Worm (Caenorhabditis elegans) whole organism, L4 larva: ENCODE data around the gene Y17G7B.21.

Experiments used
- F26F4.8 ChIP-seq: fragments of 200-800 bp; sonication (Bioruptor generic); conservative IDR thresholded peaks from 2 replicates; pipeline ENCODE4 v1.3.6; 2022; ENCODE audit warnings: missing genetic modification characterization, missing compliant biosample characterization
- F44E2.7 ChIP-seq: fragments of 200-800 bp; sonication (Bioruptor generic); IDR thresholded peaks from 2 replicates; pipeline ENCODE4 v2.1.2; 2022; ENCODE audit warnings: missing genetic modification characterization, missing compliant biosample characterization
- R02D3.7 ChIP-seq: fragments of 150-350 bp; sonication (generic microtip); optimal IDR thresholded peaks from 3 replicates; lab custom pipeline; 2014; ENCODE audit warnings: missing biosample characterization, missing genetic modification characterization
- T20F7.1 ChIP-seq: fragments of 200-800 bp; sonication (Bioruptor generic); optimal IDR thresholded peaks from 2 replicates; lab custom pipeline; 2018; ENCODE audit warnings: mild to moderate bottlenecking, missing genetic modification characterization, missing compliant biosample characterization
- Y48G9A.11 ChIP-seq: fragments of 200-800 bp; sonication (Bioruptor generic); IDR thresholded peaks from 2 replicates; pipeline ENCODE4 v1.3.6; 2022; ENCODE audit warnings: missing genetic modification reagents, missing genetic modification characterization, missing compliant biosample characterization
- aha-1 ChIP-seq: fragments of 150-350 bp; peaks from one replicate; lab custom pipeline; 2014; ENCODE audit warnings: missing biosample characterization, missing genetic modification characterization
- aly-2 ChIP-seq: sonication (generic microtip); optimal IDR thresholded peaks from 2 replicates; lab custom pipeline; 2018; ENCODE audit warnings: missing biosample characterization, missing genetic modification characterization
- ama-1 ChIP-seq: fragments of 150-350 bp; optimal IDR thresholded peaks from 2 replicates; lab custom pipeline; 2014; ENCODE audit warnings: inconsistent platforms, mixed read lengths
- arid-1 ChIP-seq: fragments of 200-800 bp; sonication (Bioruptor generic); conservative IDR thresholded peaks from 2 replicates; pipeline ENCODE4 v1.3.6; 2022; ENCODE audit warnings: missing genetic modification reagents, missing genetic modification characterization, missing compliant biosample characterization
- ceh-20 ChIP-seq: fragments of 200-800 bp; sonication (Bioruptor generic); IDR thresholded peaks from 2 replicates; pipeline ENCODE4 v1.3.6; 2022; ENCODE audit warnings: missing genetic modification reagents, missing genetic modification characterization, missing compliant biosample characterization
- ceh-32 ChIP-seq: sonication (generic microtip); optimal IDR thresholded peaks from 2 replicates; lab custom pipeline; 2016; ENCODE audit warnings: mild to moderate bottlenecking, missing genetic modification characterization, missing compliant biosample characterization; ENCODE audit not compliant: poor library complexity
- ceh-44 ChIP-seq: fragments of 200-800 bp; sonication (Bioruptor generic); IDR thresholded peaks from 2 replicates; pipeline ENCODE4 v1.3.6; 2022; ENCODE audit warnings: missing genetic modification reagents, missing genetic modification characterization, missing compliant biosample characterization
- ceh-82 ChIP-seq: sonication (generic microtip); optimal IDR thresholded peaks from 2 replicates; lab custom pipeline; 2017; ENCODE audit warnings: missing biosample characterization, missing genetic modification characterization
- ces-1 ChIP-seq: fragments of 150-350 bp; sonication (generic microtip); optimal IDR thresholded peaks from 4 replicates; lab custom pipeline; 2014; ENCODE audit warnings: missing biosample characterization, missing genetic modification reagents, missing genetic modification characterization
- daf-12 ChIP-seq: fragments of 150-350 bp; optimal IDR thresholded peaks from 2 replicates; lab custom pipeline; 2014; ENCODE audit warnings: missing biosample characterization, missing genetic modification reagents, missing genetic modification characterization
- dmd-6 ChIP-seq: fragments of 200-800 bp; sonication (Bioruptor generic); IDR thresholded peaks from 2 replicates; pipeline ENCODE4 v1.3.6; 2022; ENCODE audit warnings: missing genetic modification reagents, missing genetic modification characterization, missing compliant biosample characterization
- dmd-9 ChIP-seq: fragments of 200-800 bp; sonication (Bioruptor generic); IDR thresholded peaks from 2 replicates; pipeline ENCODE4 v1.3.6; 2022; ENCODE audit warnings: missing genetic modification reagents, missing genetic modification characterization, missing compliant biosample characterization
- fkh-10 ChIP-seq: fragments of 150-350 bp; optimal IDR thresholded peaks from 2 replicates; lab custom pipeline; 2014; ENCODE audit warnings: missing biosample characterization, missing genetic modification reagents, missing genetic modification characterization
- fos-1 ChIP-seq: fragments of 150-350 bp; optimal IDR thresholded peaks from 2 replicates; lab custom pipeline; 2014; ENCODE audit warnings: missing biosample characterization, missing genetic modification characterization
- gei-8 ChIP-seq: fragments of 200-800 bp; sonication (Bioruptor generic); optimal IDR thresholded peaks from 2 replicates; lab custom pipeline; 2018; ENCODE audit warnings: mild to moderate bottlenecking, missing genetic modification characterization, missing compliant biosample characterization
- hlh-30 ChIP-seq: sonication (generic microtip); optimal IDR thresholded peaks from 2 replicates; lab custom pipeline; 2017; ENCODE audit warnings: antibody characterized with exemption, mild to moderate bottlenecking, missing genetic modification characterization, missing compliant biosample characterization; ENCODE audit not compliant: insufficient read depth
- jun-1 ChIP-seq: fragments of 150-350 bp; optimal IDR thresholded peaks from 2 replicates; lab custom pipeline; 2014; ENCODE audit warnings: missing biosample characterization, missing genetic modification reagents, missing genetic modification characterization
- lin-38 ChIP-seq: fragments of 200-800 bp; sonication (Bioruptor generic); IDR thresholded peaks from 2 replicates; pipeline ENCODE4 v1.3.6; 2022; ENCODE audit warnings: missing genetic modification reagents, missing genetic modification characterization, missing compliant biosample characterization
- lin-39 ChIP-seq: fragments of 150-350 bp; optimal IDR thresholded peaks from 2 replicates; lab custom pipeline; 2014; ENCODE audit warnings: missing biosample characterization, missing genetic modification reagents, missing genetic modification characterization
- madf-5 ChIP-seq, 2 experiments: fragments of 200-800 bp; sonication (Bioruptor generic); IDR thresholded peaks; 2 replicates each; pipeline ENCODE4 v1.3.6; 2022; ENCODE audit warnings: missing compliant biosample characterization in 2 of 2, missing genetic modification characterization in 2 of 2
- mdl-1 ChIP-seq, 2 experiments: fragments of 150-350 bp in 1 of 2; sonication (generic microtip) in 1 of 2; optimal IDR thresholded peaks; 2 replicates each; lab custom pipeline; 2014 to 2017; ENCODE audit warnings: missing biosample characterization in 2 of 2, missing genetic modification characterization in 2 of 2
- mep-1 ChIP-seq: fragments of 150-350 bp; sonication (generic microtip); optimal IDR thresholded peaks from 3 replicates; lab custom pipeline; 2014; ENCODE audit warnings: missing biosample characterization, missing genetic modification characterization
- mxl-2 ChIP-seq: fragments of 200-800 bp; sonication (Bioruptor generic); conservative IDR thresholded peaks from 2 replicates; pipeline ENCODE4 v1.3.6; 2022; ENCODE audit warnings: missing genetic modification reagents, missing genetic modification characterization, missing compliant biosample characterization
- mxl-3 ChIP-seq: fragments of 200-800 bp; sonication (Bioruptor generic); optimal IDR thresholded peaks from 2 replicates; lab custom pipeline; 2018; ENCODE audit warnings: mild to moderate bottlenecking, missing genetic modification characterization, missing compliant biosample characterization
- nhr-10 ChIP-seq: fragments of 150-350 bp; optimal IDR thresholded peaks from 2 replicates; lab custom pipeline; 2014; ENCODE audit warnings: missing biosample characterization, missing genetic modification characterization
- nhr-11 ChIP-seq: fragments of 150-350 bp; optimal IDR thresholded peaks from 2 replicates; lab custom pipeline; 2014; ENCODE audit warnings: missing biosample characterization, missing genetic modification characterization
- nhr-111 ChIP-seq: fragments of 200-800 bp; sonication (Bioruptor generic); optimal IDR thresholded peaks from 2 replicates; lab custom pipeline; 2018; ENCODE audit warnings: mild to moderate bottlenecking, missing genetic modification characterization, missing compliant biosample characterization
- nhr-237 ChIP-seq: sonication (generic microtip); optimal IDR thresholded peaks from 2 replicates; lab custom pipeline; 2017; ENCODE audit warnings: missing biosample characterization, missing genetic modification characterization
- nhr-28 ChIP-seq: fragments of 150-350 bp; optimal IDR thresholded peaks from 2 replicates; lab custom pipeline; 2014; ENCODE audit warnings: missing biosample characterization, missing genetic modification characterization
- nhr-6 ChIP-seq: fragments of 150-350 bp; optimal IDR thresholded peaks from 2 replicates; lab custom pipeline; 2014; ENCODE audit warnings: missing biosample characterization, missing genetic modification characterization
- nhr-76 ChIP-seq: fragments of 150-350 bp; optimal IDR thresholded peaks from 2 replicates; lab custom pipeline; 2014; ENCODE audit warnings: missing biosample characterization, missing genetic modification characterization
- pha-4 ChIP-seq, 2 experiments: fragments of 150-350 bp in 1 of 2; fragments of 200-800 bp in 1 of 2; sonication (Bioruptor generic) in 1 of 2; IDR thresholded peaks in 1 of 2; optimal IDR thresholded peaks in 1 of 2; 2 replicates each; pipeline versions ENCODE4 v1.3.6 to Lab custom; 2014 to 2022; ENCODE audit warnings: missing genetic modification characterization in 2 of 2, missing genetic modification reagents in 2 of 2, missing biosample characterization in 1 of 2, missing compliant biosample characterization in 1 of 2
- php-3 ChIP-seq: fragments of 200-800 bp; sonication (Bioruptor generic); IDR thresholded peaks from 2 replicates; pipeline ENCODE4 v1.3.6; 2022; ENCODE audit warnings: missing genetic modification reagents, missing genetic modification characterization, missing compliant biosample characterization
- pqm-1 ChIP-seq: sonication (generic microtip); optimal IDR thresholded peaks from 2 replicates; lab custom pipeline; 2017; ENCODE audit warnings: missing biosample characterization, missing genetic modification characterization
- snpc-1.2 ChIP-seq: fragments of 200-800 bp; sonication (Bioruptor generic); IDR thresholded peaks from 2 replicates; pipeline ENCODE4 v1.3.6; 2022; ENCODE audit warnings: missing genetic modification reagents, missing genetic modification characterization, missing compliant biosample characterization
- spr-1 ChIP-seq: sonication (generic microtip); optimal IDR thresholded peaks from 2 replicates; lab custom pipeline; 2016; ENCODE audit warnings: mild to moderate bottlenecking, missing genetic modification characterization, missing compliant biosample characterization
- spr-3 ChIP-seq: fragments of 200-800 bp; sonication (Bioruptor generic); optimal IDR thresholded peaks from 2 replicates; lab custom pipeline; 2018; ENCODE audit warnings: mild to moderate bottlenecking, missing genetic modification characterization, missing compliant biosample characterization
- tra-1 ChIP-seq: fragments of 200-800 bp; sonication (Bioruptor generic); IDR thresholded peaks from 2 replicates; pipeline ENCODE4 v1.3.6; 2022; ENCODE audit warnings: missing genetic modification reagents, missing genetic modification characterization, missing compliant biosample characterization
- zag-1 ChIP-seq: fragments of 150-350 bp; optimal IDR thresholded peaks from 2 replicates; lab custom pipeline; 2014; ENCODE audit warnings: missing biosample characterization, missing genetic modification characterization
- zip-2 ChIP-seq: fragments of 150-350 bp; optimal IDR thresholded peaks from 2 replicates; lab custom pipeline; 2014; ENCODE audit warnings: missing biosample characterization, missing genetic modification characterization

Y17G7B.21 gene

ce11 chrII:11964847-11965246 is 12.6 kb downstream of the Y17G7B.21 start (continued):
- TF ChIP-seq nhr-28 (tag; lab: Kevin White, UChicago) (no peak), php-3 (GFP tag; lab: Robert Waterston, UW) (no peak), jun-1 (no peak), aha-1 (tag; lab: Kevin White, UChicago) (peak; percentile 81), fkh-10 (no peak), tra-1 (GFP tag; lab: Robert Waterston, UW) (no peak), lin-38 (GFP tag; lab: Robert Waterston, UW) (peak; percentile 14; the same call in 1 of the 2 replicates), T20F7.1 (GFP tag; lab: Kevin White, UChicago) (no peak), nhr-111 (no peak), F26F4.8 (GFP tag; lab: Robert Waterston, UW) (0 out of 2 replicates have a peak, but pooled peaks have one; percentile 51), ceh-20 (no peak), nhr-11 (tag; lab: Kevin White, UChicago) (no peak), arid-1 (GFP tag; lab: Robert Waterston, UW) (peak; percentile 70; the same call in 1 of the 2 replicates), nhr-6 (tag; lab: Kevin White, UChicago) (no peak), nhr-10 (tag; lab: Kevin White, UChicago) (no peak)
- TF ChIP-seq, all 104 proteins: peak for 11

- no peak for TF ChIP-seq F26F4.8 (GFP tag; lab: Robert Waterston, UW)
- no peak for TF ChIP-seq nhr-76 (tag; lab: Kevin White, UChicago)
- TF ChIP-seq ceh-44 (GFP tag; lab: Robert Waterston, UW), result no peak
- no peak for TF ChIP-seq aly-2
- TF ChIP-seq gei-8, result no peak
- no peak for TF ChIP-seq zag-1 (tag; lab: Kevin White, UChicago)
- TF ChIP-seq pha-4 (GFP tag; IDR thresholded peaks at IDR 0.05; lab: Robert Waterston, UW), result no peak
- TF ChIP-seq pha-4 (tag; optimal IDR thresholded peaks at IDR 0.05; lab: Kevin White, UChicago), result no peak
- no peak for TF ChIP-seq mxl-2 (GFP tag; lab: Robert Waterston, UW)
- TF ChIP-seq zip-2 (tag; lab: Kevin White, UChicago), result no peak
- no peak for TF ChIP-seq ceh-82
- TF ChIP-seq pqm-1 (tag; lab: Kevin White, UChicago), result no peak
- TF ChIP-seq spr-1 (tag; lab: Kevin White, UChicago), result no peak
- no peak for TF ChIP-seq ceh-20
- no peak for TF ChIP-seq nhr-11 (tag; lab: Kevin White, UChicago)
- TF ChIP-seq madf-5 (GFP tag; IDR thresholded peaks at IDR 0.05; lab: Robert Waterston, UW), result no peak
- TF ChIP-seq lin-39 (tag; lab: Kevin White, UChicago), result no peak
- TF ChIP-seq mep-1 (tag; lab: Kevin White, UChicago), result no peak
- TF ChIP-seq ama-1 (lab: Kevin White, UChicago), result no peak
- no peak for TF ChIP-seq ceh-32 (tag; lab: Kevin White, UChicago)
These were observed 14.3 kb downstream of the Y17G7B.21 start for ce11 chrII:11963132-11963630.

ce11 chrII:11962083-11962482 is 15.4 kb downstream of the Y17G7B.21 start, which contains the start of the genes W03C9.1 and W03C9.2:
Gene W03C9.1, minus strand, starts transcription at chrII:11962128.
Gene W03C9.2, plus strand, starts transcription at chrII:11962368.
- TF ChIP-seq mdl-1 (tag; optimal IDR thresholded peaks at IDR 0.05; lab: Kevin White, UChicago) (no peak), ama-1 (lab: Kevin White, UChicago) (no peak), F44E2.7 (GFP tag; lab: Robert Waterston, UW) (no peak), T20F7.1 (GFP tag; lab: Kevin White, UChicago) (peak; percentile 51), Y48G9A.11 (GFP tag; lab: Robert Waterston, UW) (peak; percentile 59; the same call in 1 of the 2 replicates), nhr-10 (tag; lab: Kevin White, UChicago) (no peak)
- TF ChIP-seq, all 104 proteins: peak for 2

ce11 chrII:11960596-11961217 is 16.8 kb downstream of the Y17G7B.21 start:
- TF ChIP-seq mxl-3 (GFP tag; lab: Kevin White, UChicago), result peak; percentile 84
- peak; percentile 86 for TF ChIP-seq dmd-6 (GFP tag; lab: Robert Waterston, UW)
- TF ChIP-seq gei-8, result peak; percentile 98
- peak; percentile 99 for TF ChIP-seq F44E2.7 (GFP tag; lab: Robert Waterston, UW)
- TF ChIP-seq snpc-1.2 (GFP tag; lab: Robert Waterston, UW), result peak; percentile 94
- TF ChIP-seq ces-1, result no peak
- TF ChIP-seq hlh-30 (tag; lab: Kevin White, UChicago), result peak; percentile 71
- TF ChIP-seq spr-3 (GFP tag; lab: Kevin White, UChicago), result peak; percentile 94
- no peak for TF ChIP-seq fos-1 (tag; lab: Kevin White, UChicago)
- TF ChIP-seq R02D3.7 (tag; lab: Kevin White, UChicago), result peak; percentile 45
- peak; percentile 95 for TF ChIP-seq dmd-9 (GFP tag; lab: Robert Waterston, UW)
- TF ChIP-seq daf-12 (tag; lab: Kevin White, UChicago), result no peak
- no peak for TF ChIP-seq nhr-237 (tag; lab: Kevin White, UChicago)
- peak; percentile 91 for TF ChIP-seq mxl-2 (GFP tag; lab: Robert Waterston, UW)
- peak; percentile 98 for TF ChIP-seq ceh-44 (GFP tag; lab: Robert Waterston, UW)
